Worm (Caenorhabditis elegans) whole organism, midembryonic: ENCODE data around the gene C28D4.5.
"Not testable (repeated sequence)": the region's sequence is repeated elsewhere in the genome, so short reads cannot be mapped to it uniquely, and the experiment has no call there.

Source experiments
- klf-2 ChIP-seq: fragments of 200-800 bp; sonication (Bioruptor generic); conservative IDR thresholded peaks from 2 replicates; pipeline ENCODE4 v1.3.6; 2022; ENCODE audit warnings: missing genetic modification reagents, missing genetic modification characterization, missing compliant biosample characterization
- ztf-23 ChIP-seq: fragments of 200-800 bp; sonication (Bioruptor generic); IDR thresholded peaks from 2 replicates; pipeline ENCODE4 v1.3.6; 2022; ENCODE audit warnings: missing genetic modification reagents, missing genetic modification characterization, missing compliant biosample characterization

DNA sequence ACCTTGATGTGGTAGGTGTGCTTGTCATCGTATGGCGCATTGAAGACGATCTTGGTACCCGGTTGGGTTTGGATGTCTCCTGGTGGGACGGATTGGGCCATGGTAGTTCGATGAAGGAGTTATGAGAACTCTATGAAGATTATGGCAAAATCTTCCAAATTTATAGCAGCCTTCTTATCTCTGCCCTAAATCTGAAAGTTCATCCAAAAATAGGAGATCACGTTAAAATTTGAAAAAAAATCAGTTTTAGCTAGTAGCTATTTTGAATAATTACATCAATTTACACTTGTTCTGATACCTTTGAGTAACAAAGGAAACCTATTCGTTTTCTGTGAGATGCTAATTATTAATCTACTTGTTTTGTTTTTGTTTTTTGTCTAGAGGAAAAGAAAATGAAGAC, 20.4 kb upstream of the C28D4.5 start, which contains the start of gene msp-79:
- TF ChIP-seq ztf-23; klf-2 (GFP tag; lab: Robert Waterston, UW): not testable (repeated sequence)
